Fruit fly (Drosophila melanogaster) whole organism, prepupa: ENCODE data around the gene CG12155.
A peak's percentile ranks its signal among the peaks of the same experiment; 100 is the strongest.

Experiments used
- Blimp-1 ChIP-seq: fragments of 200-800 bp; sonication (Bioruptor generic); optimal IDR thresholded peaks from 3 replicates; lab custom pipeline; 2017; ENCODE audit warnings: missing biosample characterization, missing genetic modification characterization, mild to moderate bottlenecking, moderate library complexity, missing genetic modification reagents
- CG10631 ChIP-seq: fragments of 200-800 bp; sonication (Bioruptor generic); optimal IDR thresholded peaks from 2 replicates; lab custom pipeline; 2016; ENCODE audit warnings: missing biosample characterization, missing genetic modification characterization
- CG10669 ChIP-seq: fragments of 200-800 bp; sonication (Bioruptor generic); optimal IDR thresholded peaks from 3 replicates; lab custom pipeline; 2018; ENCODE audit warnings: missing biosample characterization, mild to moderate bottlenecking, missing genetic modification characterization, moderate library complexity
- CG11294 ChIP-seq: fragments of 200-800 bp; sonication (Bioruptor generic); IDR thresholded peaks from 2 replicates; pipeline ENCODE4 v1.3.6; 2022; ENCODE audit warnings: missing biosample characterization, missing genetic modification characterization
- CG11762 ChIP-seq: fragments of 200-800 bp; sonication (Bioruptor generic); optimal IDR thresholded peaks from 3 replicates; lab custom pipeline; 2016; ENCODE audit warnings: missing biosample characterization, missing genetic modification characterization; ENCODE audit not compliant: insufficient read depth
- CG15336 ChIP-seq: fragments of 200-800 bp; sonication (Bioruptor generic); IDR thresholded peaks from 2 replicates; pipeline ENCODE4 v1.3.6; 2022; ENCODE audit warnings: missing biosample characterization, missing genetic modification characterization
- CG1621 ChIP-seq: fragments of 200-800 bp; sonication (Bioruptor generic); optimal IDR thresholded peaks from 3 replicates; lab custom pipeline; 2018; ENCODE audit warnings: missing biosample characterization, mild to moderate bottlenecking, missing genetic modification characterization
- CG16779 ChIP-seq: fragments of 200-800 bp; sonication (Bioruptor generic); optimal IDR thresholded peaks from 3 replicates; lab custom pipeline; 2017; ENCODE audit warnings: missing biosample characterization, mild to moderate bottlenecking, missing genetic modification characterization
- CG3032 ChIP-seq: fragments of 200-800 bp; optimal IDR thresholded peaks from 2 replicates; lab custom pipeline; 2019; ENCODE audit warnings: missing biosample characterization, mild to moderate bottlenecking, missing genetic modification characterization, moderate library complexity
- CG32006 ChIP-seq: fragments of 200-800 bp; sonication (Bioruptor generic); optimal IDR thresholded peaks from 3 replicates; lab custom pipeline; 2017; ENCODE audit warnings: missing biosample characterization, mild to moderate bottlenecking, missing genetic modification characterization
- CG3919 ChIP-seq: fragments of 200-800 bp; sonication (Bioruptor generic); optimal IDR thresholded peaks from 3 replicates; lab custom pipeline; 2016; ENCODE audit warnings: missing biosample characterization, missing genetic modification characterization
- CG4318 ChIP-seq: fragments of 200-800 bp; sonication (Bioruptor generic); optimal IDR thresholded peaks from 3 replicates; lab custom pipeline; 2017; ENCODE audit warnings: missing biosample characterization, mild to moderate bottlenecking, missing genetic modification characterization
- CG6163 ChIP-seq: fragments of 200-800 bp; sonication (Bioruptor generic); IDR thresholded peaks from 3 replicates; pipeline ENCODE4 v1.3.6; 2022; ENCODE audit warnings: missing biosample characterization, missing genetic modification characterization
- CG6276 ChIP-seq: fragments of 200-800 bp; sonication (Bioruptor generic); optimal IDR thresholded peaks from 2 replicates; lab custom pipeline; 2017; ENCODE audit warnings: missing biosample characterization, mild to moderate bottlenecking, missing genetic modification characterization
- CG6854 ChIP-seq: fragments of 200-800 bp; sonication (Bioruptor generic); optimal IDR thresholded peaks from 2 replicates; lab custom pipeline; 2017; ENCODE audit warnings: missing biosample characterization, mild to moderate bottlenecking, missing genetic modification characterization
- CG8119 ChIP-seq: fragments of 200-800 bp; sonication (Bioruptor generic); IDR thresholded peaks from 3 replicates; pipeline ENCODE4 v1.3.6; 2022; ENCODE audit warnings: missing biosample characterization, missing genetic modification characterization
- CG8632 ChIP-seq: fragments of 200-800 bp; sonication (Bioruptor generic); optimal IDR thresholded peaks from 3 replicates; lab custom pipeline; 2016; ENCODE audit warnings: missing biosample characterization, missing genetic modification characterization
- CG9139 ChIP-seq: fragments of 200-800 bp; sonication (Bioruptor generic); optimal IDR thresholded peaks from 3 replicates; lab custom pipeline; 2017; ENCODE audit warnings: missing biosample characterization, mild to moderate bottlenecking, missing genetic modification characterization
- Eip75B ChIP-seq: fragments of 200-800 bp; sonication (Bioruptor generic); optimal IDR thresholded peaks from 3 replicates; lab custom pipeline; 2016; ENCODE audit warnings: missing biosample characterization, missing genetic modification characterization
- Eip78C ChIP-seq: fragments of 200-800 bp; sonication (Bioruptor generic); peaks from one replicate; lab custom pipeline; 2016; ENCODE audit warnings: missing biosample characterization, missing genetic modification characterization
- Eip93F ChIP-seq: fragments of 200-800 bp; sonication (Bioruptor generic); optimal IDR thresholded peaks from 2 replicates; lab custom pipeline; 2016; ENCODE audit warnings: missing biosample characterization, mild to moderate bottlenecking, missing genetic modification characterization
- Gug ChIP-seq: fragments of 200-800 bp; sonication (Bioruptor generic); IDR thresholded peaks from 2 replicates; pipeline ENCODE4 v1.3.6; 2022; ENCODE audit warnings: missing biosample characterization, missing genetic modification characterization
- Hr38 ChIP-seq: sonication (Bioruptor generic); optimal IDR thresholded peaks from 2 replicates; lab custom pipeline; 2016; ENCODE audit warnings: missing biosample characterization, missing genetic modification characterization
- Hr39 ChIP-seq: fragments of 200-800 bp; sonication (Bioruptor generic); optimal IDR thresholded peaks from 2 replicates; lab custom pipeline; 2016; ENCODE audit warnings: missing biosample characterization, missing genetic modification characterization
- Hr4 ChIP-seq: fragments of 200-800 bp; sonication (Bioruptor generic); optimal IDR thresholded peaks from 3 replicates; lab custom pipeline; 2016; ENCODE audit warnings: missing biosample characterization, missing genetic modification characterization
- Lpt ChIP-seq: fragments of 200-800 bp; sonication (Bioruptor generic); optimal IDR thresholded peaks from 3 replicates; lab custom pipeline; 2016; ENCODE audit warnings: missing biosample characterization, missing genetic modification characterization
- Met ChIP-seq: fragments of 200-800 bp; sonication (Bioruptor generic); optimal IDR thresholded peaks from 3 replicates; lab custom pipeline; 2016; ENCODE audit warnings: missing biosample characterization, missing genetic modification characterization
- OdsH ChIP-seq: fragments of 200-800 bp; sonication (Bioruptor generic); optimal IDR thresholded peaks from 3 replicates; lab custom pipeline; 2016; ENCODE audit warnings: missing biosample characterization, missing genetic modification characterization
- Sox102F ChIP-seq: fragments of 200-800 bp; sonication (Bioruptor generic); optimal IDR thresholded peaks from 2 replicates; lab custom pipeline; 2016; ENCODE audit warnings: missing biosample characterization, mild to moderate bottlenecking, missing genetic modification characterization
- cyc ChIP-seq: fragments of 200-800 bp; sonication (Bioruptor generic); optimal IDR thresholded peaks from 3 replicates; lab custom pipeline; 2016; ENCODE audit warnings: missing biosample characterization, missing genetic modification characterization
- dac ChIP-seq: fragments of 200-800 bp; sonication (Bioruptor generic); optimal IDR thresholded peaks from 2 replicates; lab custom pipeline; 2017; ENCODE audit warnings: missing biosample characterization, mild to moderate bottlenecking, missing genetic modification characterization
- dsx ChIP-seq: fragments of 200-800 bp; optimal IDR thresholded peaks from 3 replicates; lab custom pipeline; 2019; ENCODE audit warnings: missing biosample characterization, mild to moderate bottlenecking, missing genetic modification characterization, moderate library complexity; ENCODE audit not compliant: poor library complexity, severe bottlenecking
- fd85E ChIP-seq: fragments of 200-800 bp; sonication (Bioruptor generic); optimal IDR thresholded peaks from 3 replicates; lab custom pipeline; 2016; ENCODE audit warnings: missing biosample characterization, missing genetic modification characterization
- fkh ChIP-seq: fragments of 200-800 bp; sonication (Bioruptor generic); optimal IDR thresholded peaks from 3 replicates; lab custom pipeline; 2017; ENCODE audit warnings: missing biosample characterization, mild to moderate bottlenecking, missing genetic modification characterization, moderate library complexity
- lz ChIP-seq: fragments of 200-800 bp; sonication (Bioruptor generic); optimal IDR thresholded peaks from 3 replicates; lab custom pipeline; 2016; ENCODE audit warnings: missing biosample characterization, missing genetic modification characterization
- net ChIP-seq: fragments of 200-800 bp; sonication (Bioruptor generic); optimal IDR thresholded peaks from 3 replicates; lab custom pipeline; 2016; ENCODE audit warnings: missing biosample characterization, missing genetic modification characterization
- salr ChIP-seq, 2 experiments: fragments of 200-800 bp; sonication (Bioruptor generic); optimal IDR thresholded peaks; 3 replicates each; lab custom pipeline; 2016 to 2018; ENCODE audit warnings: missing biosample characterization in 2 of 2, missing genetic modification characterization in 2 of 2, mild to moderate bottlenecking in 1 of 2
- spab ChIP-seq: fragments of 200-800 bp; sonication (Bioruptor generic); optimal IDR thresholded peaks from 2 replicates; lab custom pipeline; 2017; ENCODE audit warnings: missing biosample characterization, mild to moderate bottlenecking, missing genetic modification characterization, missing genetic modification reagents
- ss ChIP-seq, 2 experiments: fragments of 200-800 bp; sonication (Bioruptor generic); optimal IDR thresholded peaks; 2 replicates in 1 of 2; 3 replicates in 1 of 2; lab custom pipeline; 2017 to 2018; ENCODE audit warnings: mild to moderate bottlenecking in 2 of 2, missing biosample characterization in 2 of 2, missing genetic modification characterization in 2 of 2, moderate library complexity in 1 of 2

CG12155 gene

dm6 chrX:7691221-7691914, 37.2 kb upstream of the CG12155 start (continued):
- TF ChIP-seq Hr38 (GFP tag; lab: Kevin White, UChicago) (no peak), net (no peak), CG6163 (GFP tag; lab: Robert Waterston, UW) (peak; percentile 62; the same call in 2 of the 3 replicates), CG9139 (no peak), CG6854 (no peak), spab (GFP tag; lab: Kevin White, UChicago) (no peak), Met (GFP tag; lab: Kevin White, UChicago) (no peak), CG32006 (no peak), CG8119 (GFP tag; lab: Robert Waterston, UW) (no peak; the same call in 2 of the 3 replicates), Gug (GFP tag; lab: Robert Waterston, UW) (peak; percentile 24; the same call in 1 of the 2 replicates), cyc (GFP tag; lab: Kevin White, UChicago) (no peak), CG11762 (GFP tag; lab: Kevin White, UChicago) (no peak), CG4318 (GFP tag; lab: Kevin White, UChicago) (no peak), CG16779 (tag; lab: Kevin White, UChicago) (no peak), Eip93F (GFP tag; lab: Kevin White, UChicago) (peak; percentile 12), CG3032 (tag; lab: Kevin White, UChicago) (no peak), CG6276 (no peak), CG10669 (GFP tag; lab: Kevin White, UChicago) (no peak), fd85E (GFP tag; lab: Kevin White, UChicago) (no peak), Hr39 (GFP tag; lab: Kevin White, UChicago) (no peak), Blimp-1 (GFP tag; lab: Kevin White, UChicago) (no peak), dac (GFP tag; lab: Kevin White, UChicago) (no peak), Sox102F (GFP tag; lab: Kevin White, UChicago) (no peak), CG10631 (GFP tag; lab: Kevin White, UChicago) (no peak), CG8632 (GFP tag; lab: Kevin White, UChicago) (peak; percentile 4), Hr4 (GFP tag; lab: Kevin White, UChicago) (no peak), salr (GFP tag; optimal IDR thresholded peaks at IDR 0.05; lab: Kevin White, UChicago) (no peak), Lpt (no peak), CG3919 (GFP tag; lab: Kevin White, UChicago) (no peak), fkh (no peak), Eip75B (GFP tag; lab: Kevin White, UChicago) (no peak), dsx (GFP tag; lab: Kevin White, UChicago) (no peak), Eip78C (GFP tag; lab: Kevin White, UChicago) (peak; percentile 49), CG15336 (peak; percentile 36), ss (GFP tag; optimal IDR thresholded peaks at IDR 0.05; lab: Kevin White, UChicago) (no peak), CG11294 (GFP tag; lab: Robert Waterston, UW) (peak; percentile 60), OdsH (peak; percentile 31), lz (GFP tag; lab: Kevin White, UChicago) (no peak), CG1621 (tag; lab: Kevin White, UChicago) (no peak)
- TF ChIP-seq, all 60 proteins: peak for 12
